Worm (Caenorhabditis elegans) whole organism, L1 larva: ENCODE results near the gene C05C12.1.

Experiments used
- ama-1 ChIP-seq: fragments of 150-350 bp; optimal IDR thresholded peaks from 2 replicates; lab custom pipeline; 2014
- elt-2 ChIP-seq: sonication (generic microtip); optimal IDR thresholded peaks from 2 replicates; lab custom pipeline; 2016; ENCODE audit warnings: missing genetic modification characterization, mild to moderate bottlenecking, inconsistent platforms, missing compliant biosample characterization, missing genetic modification reagents
- irx-1 ChIP-seq: sonication (generic microtip); optimal IDR thresholded peaks from 2 replicates; lab custom pipeline; 2016; ENCODE audit warnings: missing genetic modification characterization, missing compliant biosample characterization
- lin-14 ChIP-seq: fragments of 200-800 bp; sonication (Bioruptor generic); optimal IDR thresholded peaks from 2 replicates; lab custom pipeline; 2018; ENCODE audit warnings: mild to moderate bottlenecking, missing genetic modification characterization, moderate library complexity, missing compliant biosample characterization
- mdl-1 ChIP-seq, 2 experiments: fragments of 150-350 bp; optimal IDR thresholded peaks; 2 replicates each; lab custom pipeline; 2014 to 2017; ENCODE audit warnings: missing biosample characterization in 2 of 2, missing genetic modification characterization in 2 of 2, inconsistent platforms in 1 of 2
- mep-1 ChIP-seq: fragments of 150-350 bp; optimal IDR thresholded peaks from 2 replicates; lab custom pipeline; 2014; ENCODE audit warnings: missing biosample characterization, missing genetic modification characterization
- nhr-28 ChIP-seq: fragments of 150-350 bp; optimal IDR thresholded peaks from 2 replicates; lab custom pipeline; 2014; ENCODE audit warnings: missing biosample characterization, missing genetic modification characterization
- snpc-4 ChIP-seq: fragments of 150-350 bp; optimal IDR thresholded peaks from 2 replicates; lab custom pipeline; 2014; ENCODE audit warnings: missing biosample characterization, missing genetic modification characterization

- TF ChIP-seq nhr-28 (tag; lab: Kevin White, UChicago) (no peak), ama-1 (lab: Kevin White, UChicago) (no peak), elt-2 (tag; lab: Kevin White, UChicago) (no peak), mdl-1 (tag; optimal IDR thresholded peaks at IDR 0.05; lab: Kevin White, UChicago) (no peak), snpc-4 (no peak), lin-14 (no peak), mep-1 (tag; lab: Kevin White, UChicago) (no peak), irx-1 (no peak)
Measured at ce11 chrIV:11271262-11271661, 17.5 kb downstream of the C05C12.1 start, which contains the start of gene nhr-7.
